Worm (Caenorhabditis elegans): ENCODE data around the gene bath-5.
"Not testable (repeated sequence)": the region's sequence is repeated elsewhere in the genome, so short reads cannot be mapped to it uniquely, and the experiment has no call there.

bath-5 gene

ce11 chrII:2030367-2030766, 1.4 kb downstream of the bath-5 start, which contains the start of gene bath-3:
Gene bath-3, minus strand, starts transcription at chrII:2030467.
- TF ChIP-seq sea-1 (GFP tag; conservative IDR thresholded peaks at IDR 0.05) (no peak), ets-7 (tag; optimal IDR thresholded peaks at IDR 0.05) (no peak), hmg-4 (GFP tag; optimal IDR thresholded peaks at IDR 0.05) (no peak), tbx-37 (GFP tag; conservative IDR thresholded peaks at IDR 0.05) (no peak), hnd-1 (tag; optimal IDR thresholded peaks at IDR 0.05) (no peak), ceh-36 (tag; optimal IDR thresholded peaks at IDR 0.05) (no peak), F13C5.2 (tag; optimal IDR thresholded peaks at IDR 0.05) (no peak), ama-1 (optimal IDR thresholded peaks at IDR 0.05) (no peak), pes-1 (GFP tag; IDR thresholded peaks at IDR 0.05) (no peak)

- TF ChIP-seq aly-1 (tag; optimal IDR thresholded peaks at IDR 0.05) (no peak), ceh-36 (tag; optimal IDR thresholded peaks at IDR 0.05) (no peak), ama-1 (optimal IDR thresholded peaks at IDR 0.05) (no peak)
These were observed 3.0 kb downstream of the bath-5 start, which contains the start of gene bath-1 for ce11 chrII:2028712-2029111. Gene bath-1, minus strand, starts transcription at chrII:2028812.

ce11 chrII:2026525-2026924, 5.2 kb downstream of the bath-5 start, which contains the start of gene bath-21:
Gene bath-21, minus strand, starts transcription at chrII:2026625.
- TF ChIP-seq flt-1 (GFP tag; IDR thresholded peaks at IDR 0.05), result no peak
- TF ChIP-seq ets-7 (tag; optimal IDR thresholded peaks at IDR 0.05), result no peak
- no peak for TF ChIP-seq tra-4 (tag; optimal IDR thresholded peaks at IDR 0.05)
- TF ChIP-seq F13C5.2 (tag; optimal IDR thresholded peaks at IDR 0.05), result no peak
- TF ChIP-seq ceh-13 (GFP tag; optimal IDR thresholded peaks at IDR 0.05), result no peak
- TF ChIP-seq B0310.2 (tag; optimal IDR thresholded peaks at IDR 0.05), result no peak
- TF ChIP-seq hmg-4 (GFP tag; optimal IDR thresholded peaks at IDR 0.05), result no peak

ce11 chrII:2023514-2023913, 8.2 kb downstream of the bath-5 start, which contains the start of gene cya-2:
Gene cya-2, minus strand, starts transcription at chrII:2023614.
- TF ChIP-seq ceh-13 (GFP tag; optimal IDR thresholded peaks at IDR 0.05); pes-1 (GFP tag; IDR thresholded peaks at IDR 0.05); tbx-11 (GFP tag; IDR thresholded peaks at IDR 0.05): not testable (repeated sequence)

- TF ChIP-seq ceh-13 (GFP tag; optimal IDR thresholded peaks at IDR 0.05) (no peak), ceh-36 (tag; optimal IDR thresholded peaks at IDR 0.05) (no peak), hnd-1 (tag; optimal IDR thresholded peaks at IDR 0.05) (no peak), B0310.2 (tag; optimal IDR thresholded peaks at IDR 0.05) (no peak), scrt-1 (GFP tag; IDR thresholded peaks at IDR 0.05) (no peak), aly-1 (tag; optimal IDR thresholded peaks at IDR 0.05) (no peak), sea-1 (GFP tag; conservative IDR thresholded peaks at IDR 0.05) (no peak), tbx-37 (GFP tag; conservative IDR thresholded peaks at IDR 0.05) (no peak)
These were observed 17.9 kb downstream of the bath-5 start for ce11 chrII:2013856-2014255.

ce11 chrII:2012698-2013097, 19.1 kb downstream of the bath-5 start, which contains the start of gene F59H6.15:
Gene F59H6.15, plus strand, starts transcription at chrII:2012998.
- TF ChIP-seq aly-1 (tag; optimal IDR thresholded peaks at IDR 0.05), result no peak
- TF ChIP-seq tra-4 (tag; optimal IDR thresholded peaks at IDR 0.05), result no peak
- no peak for TF ChIP-seq F13C5.2 (tag; optimal IDR thresholded peaks at IDR 0.05)
- TF ChIP-seq tbx-37 (GFP tag; conservative IDR thresholded peaks at IDR 0.05), result no peak
- TF ChIP-seq B0310.2 (tag; optimal IDR thresholded peaks at IDR 0.05), result no peak
- no peak for TF ChIP-seq ceh-13 (GFP tag; optimal IDR thresholded peaks at IDR 0.05)

- TF ChIP-seq hnd-1 (tag; optimal IDR thresholded peaks at IDR 0.05), result no peak
- no peak for TF ChIP-seq ama-1 (optimal IDR thresholded peaks at IDR 0.05)
- TF ChIP-seq scrt-1 (GFP tag; IDR thresholded peaks at IDR 0.05), result no peak
- TF ChIP-seq flt-1 (GFP tag; IDR thresholded peaks at IDR 0.05), result no peak
- TF ChIP-seq pes-1 (GFP tag; IDR thresholded peaks at IDR 0.05), result no peak
- TF ChIP-seq tbx-11 (GFP tag; IDR thresholded peaks at IDR 0.05), result no peak
- TF ChIP-seq B0310.2 (tag; optimal IDR thresholded peaks at IDR 0.05), result no peak
- no peak for TF ChIP-seq tra-4 (tag; optimal IDR thresholded peaks at IDR 0.05)
- TF ChIP-seq tbx-37 (GFP tag; conservative IDR thresholded peaks at IDR 0.05), result no peak
- no peak for TF ChIP-seq ceh-13 (GFP tag; optimal IDR thresholded peaks at IDR 0.05)
These were observed 20.6 kb downstream of the bath-5 start for ce11 chrII:2011179-2011578.

ce11 chrII:2000720-2001119, 31.0 kb downstream of the bath-5 start, which contains the start of gene ceh-84:
Gene ceh-84, minus strand, starts transcription at chrII:2000820.
- not testable (repeated sequence) for TF ChIP-seq tbx-37 (GFP tag; conservative IDR thresholded peaks at IDR 0.05); ama-1 (optimal IDR thresholded peaks at IDR 0.05); ceh-36 (tag; optimal IDR thresholded peaks at IDR 0.05)

- not testable (repeated sequence) for TF ChIP-seq tbx-37 (GFP tag; conservative IDR thresholded peaks at IDR 0.05); ama-1 (optimal IDR thresholded peaks at IDR 0.05); tbx-11 (GFP tag; IDR thresholded peaks at IDR 0.05)
These were observed 33.2 kb downstream of the bath-5 start, which contains the start of gene math-19 for ce11 chrII:1998561-1998960. Gene math-19, plus strand, starts transcription at chrII:1998861.

ce11 chrII:1996237-1996636, 35.5 kb downstream of the bath-5 start, which contains the start of gene math-20:
Gene math-20, plus strand, starts transcription at chrII:1996537.
- TF ChIP-seq tra-4 (tag; optimal IDR thresholded peaks at IDR 0.05), result no peak

All from whole organism, early embryonic.